Worm (Caenorhabditis elegans): ENCODE data around the gene col-164.
"Not testable (repeated sequence)": the region's sequence is repeated elsewhere in the genome, so short reads cannot be mapped to it uniquely, and the experiment has no call there.

col-164 gene

DNA sequence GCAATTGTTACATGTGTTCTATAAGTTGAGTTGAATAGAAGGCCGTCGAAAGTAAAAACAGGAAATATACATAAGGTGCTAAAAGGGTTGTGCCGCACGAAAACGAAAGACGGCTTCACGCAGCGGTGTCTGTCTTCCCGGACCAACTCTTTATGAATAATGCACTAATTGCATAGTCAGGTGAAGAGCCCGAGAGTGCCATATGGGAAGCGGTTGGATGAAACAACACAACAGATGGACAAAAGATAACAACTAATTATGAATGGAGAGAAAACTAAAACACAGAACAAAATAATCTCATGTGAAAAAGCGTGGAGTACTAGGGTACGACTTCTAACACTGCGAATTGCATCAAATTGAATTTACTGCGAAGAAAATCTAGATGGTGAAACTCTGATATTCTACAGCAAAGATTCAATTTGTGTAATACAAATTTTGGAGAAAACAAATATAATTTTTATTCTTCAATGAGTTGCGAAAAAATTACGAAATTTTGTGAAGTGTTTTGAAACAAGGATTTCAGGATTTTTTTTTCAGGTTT is 44.3 kb upstream of the col-164 start:
- TF ChIP-seq sptf-2 (GFP tag; optimal IDR thresholded peaks at IDR 0.05) (no peak), ceh-27 (GFP tag; optimal IDR thresholded peaks at IDR 0.05) (no peak), sea-2 (GFP tag; IDR thresholded peaks at IDR 0.05) (no peak), unc-62 (GFP tag; optimal IDR thresholded peaks at IDR 0.05) (no peak), athp-1 (tag; optimal IDR thresholded peaks at IDR 0.05) (no peak)

DNA sequence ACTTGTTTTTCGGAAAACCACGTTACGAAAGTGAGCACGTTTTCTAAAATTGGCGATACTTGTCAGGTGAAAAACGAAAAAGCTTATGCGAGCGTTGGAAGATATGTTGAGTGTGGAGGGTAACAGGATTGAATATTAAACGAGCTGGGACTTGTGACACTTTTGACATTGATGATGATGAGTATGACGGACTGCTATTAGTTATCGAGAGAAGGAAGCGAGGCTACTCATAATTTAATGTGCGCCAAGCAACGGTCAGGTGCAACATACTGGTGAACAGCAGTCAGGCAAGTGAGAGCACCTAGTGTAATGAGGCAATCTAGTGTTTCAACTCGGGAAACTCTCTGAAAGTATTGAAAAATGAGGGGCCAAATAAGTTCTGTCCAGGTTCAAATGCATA is 43.1 kb upstream of the col-164 start:
- TF ChIP-seq lir-1 (GFP tag; conservative IDR thresholded peaks at IDR 0.05) (no peak), attf-3 (GFP tag; conservative IDR thresholded peaks at IDR 0.05) (no peak), rpc-1 (optimal IDR thresholded peaks at IDR 0.05) (no peak), rpc-1 (tag; optimal IDR thresholded peaks at IDR 0.05) (no peak)

DNA sequence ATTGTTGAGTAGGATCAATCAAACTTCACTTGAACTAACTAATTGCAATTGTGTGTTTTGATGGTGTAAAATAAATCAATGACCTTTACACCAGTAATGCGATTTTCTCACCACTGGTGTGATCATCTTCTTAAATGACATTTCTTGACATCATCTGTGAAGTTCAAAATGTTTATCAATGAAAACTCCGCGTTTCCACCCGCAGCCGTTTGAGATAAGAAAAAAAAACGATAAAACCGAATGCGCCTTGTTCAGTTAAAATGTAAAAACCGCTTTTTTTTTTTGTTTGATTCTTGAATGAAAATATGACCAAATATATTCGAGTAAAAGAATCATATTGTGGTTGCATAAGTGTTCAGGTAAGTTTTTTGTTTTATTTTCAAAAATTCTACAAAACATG is 41.7 kb upstream of the col-164 start, which contains the start of gene Y102A11A.1:
Gene Y102A11A.1 (plus strand): TSS at position 223 of the 400 bp plus-strand sequence.
- TF ChIP-seq nhr-80 (tag; optimal IDR thresholded peaks at IDR 0.05): peak; percentile 39
- TF ChIP-seq F37B4.10 (GFP tag; IDR thresholded peaks at IDR 0.05): no peak

DNA sequence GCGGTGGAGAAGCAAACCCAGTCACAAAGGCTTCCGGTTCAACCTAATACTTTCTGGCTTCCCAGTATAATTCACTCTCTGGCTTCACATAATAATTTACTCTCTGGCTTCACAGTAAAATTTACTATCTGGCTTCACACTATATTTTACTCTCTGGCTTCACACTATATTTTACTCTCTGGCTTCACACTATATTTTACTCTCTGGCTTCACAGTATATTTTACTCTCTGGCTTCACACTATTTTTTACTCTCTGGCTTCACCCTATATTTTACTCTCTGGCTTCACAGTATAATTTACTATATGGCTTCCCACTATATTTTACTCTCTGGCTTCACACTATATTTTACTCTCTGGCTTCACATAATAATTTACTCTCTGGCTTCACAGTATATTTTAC is 36.4 kb upstream of the col-164 start:
- TF ChIP-seq Y53F4B.3 (GFP tag; IDR thresholded peaks at IDR 0.05): peak; percentile 61; the same call in 1 of the 2 replicates
- peak; percentile 90 for TF ChIP-seq egrh-3 (GFP tag; IDR thresholded peaks at IDR 0.05)

DNA sequence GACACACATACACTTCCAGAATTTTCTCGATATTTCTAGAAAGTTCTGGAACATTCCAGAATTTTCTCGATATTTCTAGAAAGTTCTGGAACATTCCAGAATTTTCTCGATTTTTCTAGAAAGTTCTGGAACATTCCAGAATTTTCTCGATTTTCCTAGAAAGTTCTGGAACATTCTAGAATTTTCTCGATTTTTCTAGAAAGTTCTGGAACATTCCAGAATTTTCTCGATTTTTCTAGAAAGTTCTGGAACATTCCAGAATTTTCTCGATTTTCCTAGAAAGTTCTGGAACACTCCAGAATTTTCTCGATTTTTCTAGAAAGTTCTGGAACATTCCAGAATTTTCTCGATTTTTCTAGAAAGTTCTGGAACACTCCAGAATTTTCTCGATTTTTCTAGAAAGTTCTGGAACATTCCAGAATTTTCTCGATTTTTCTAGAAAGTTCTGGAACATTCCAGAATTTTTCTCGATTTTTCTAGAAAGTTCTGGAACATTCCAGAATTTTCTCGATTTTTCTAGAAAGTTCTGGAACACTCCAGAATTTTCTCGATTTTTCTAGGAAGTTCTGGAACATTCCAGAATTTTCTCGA is 35.3 kb upstream of the col-164 start:
- peak; percentile 83 for TF ChIP-seq aptf-2 (GFP tag; conservative IDR thresholded peaks at IDR 0.05)
- peak; percentile 92 for TF ChIP-seq ztf-6 (GFP tag; IDR thresholded peaks at IDR 0.05)
- peak; percentile 98; the same call in 1 of the 2 replicates for TF ChIP-seq ceh-58 (GFP tag; IDR thresholded peaks at IDR 0.05)
- TF ChIP-seq B0019.2 (GFP tag; conservative IDR thresholded peaks at IDR 0.05): peak; percentile 93
- 0 out of 2 replicates have a peak, but pooled peaks have one; percentile 57 for TF ChIP-seq bed-2 (GFP tag; IDR thresholded peaks at IDR 0.05)
- peak; percentile 100 for TF ChIP-seq dox-1 (GFP tag; IDR thresholded peaks at IDR 0.05)
- peak; percentile 76 for TF ChIP-seq cebp-1 (GFP tag; IDR thresholded peaks at IDR 0.05)
- not testable (repeated sequence) for TF ChIP-seq cebp-1 (tag; optimal IDR thresholded peaks at IDR 0.05)
- peak; percentile 72 for TF ChIP-seq attf-3 (GFP tag; conservative IDR thresholded peaks at IDR 0.05)
- TF ChIP-seq egl-44 (GFP tag; IDR thresholded peaks at IDR 0.05): peak; percentile 97
- peak; percentile 95 for TF ChIP-seq madf-3 (GFP tag; IDR thresholded peaks at IDR 0.05)
- TF ChIP-seq Y79H2A.3 (GFP tag; conservative IDR thresholded peaks at IDR 0.05): peak; percentile 94; the same call in 1 of the 2 replicates
- TF ChIP-seq attf-6 (GFP tag; IDR thresholded peaks at IDR 0.05): peak; percentile 92
- TF ChIP-seq egrh-3 (GFP tag; IDR thresholded peaks at IDR 0.05): peak; percentile 96
- peak; percentile 88 for TF ChIP-seq ztf-28 (GFP tag; IDR thresholded peaks at IDR 0.05)
- TF ChIP-seq let-526 (GFP tag; IDR thresholded peaks at IDR 0.05): peak; percentile 93
- peak; percentile 98 for TF ChIP-seq aptf-3 (GFP tag; IDR thresholded peaks at IDR 0.05)
- TF ChIP-seq ceh-40 (GFP tag; IDR thresholded peaks at IDR 0.05): peak; percentile 96
- peak; percentile 42; the same call in 1 of the 2 replicates for TF ChIP-seq C17E4.6 (GFP tag; IDR thresholded peaks at IDR 0.05)
- TF ChIP-seq D2030.7 (GFP tag; IDR thresholded peaks at IDR 0.05): peak; percentile 98
- peak; percentile 89 for TF ChIP-seq Y67H2A.10 (GFP tag; conservative IDR thresholded peaks at IDR 0.05)
- TF ChIP-seq ekl-4 (GFP tag; IDR thresholded peaks at IDR 0.05): peak; percentile 98
- TF ChIP-seq bed-1 (GFP tag; IDR thresholded peaks at IDR 0.05): peak; percentile 89; the same call in 1 of the 2 replicates
- TF ChIP-seq nhr-120 (GFP tag; IDR thresholded peaks at IDR 0.05): peak; percentile 87; the same call in 1 of the 2 replicates
- peak; percentile 97 for TF ChIP-seq Y53F4B.3 (GFP tag; IDR thresholded peaks at IDR 0.05)
- TF ChIP-seq Y95B8A.8 (GFP tag; IDR thresholded peaks at IDR 0.05): peak; percentile 97
- peak; percentile 100 for TF ChIP-seq hsf-1 (GFP tag; IDR thresholded peaks at IDR 0.05)
- TF ChIP-seq madf-6 (GFP tag; IDR thresholded peaks at IDR 0.05): peak; percentile 91
- peak; percentile 94 for TF ChIP-seq F39B2.1 (GFP tag; IDR thresholded peaks at IDR 0.05)
- peak; percentile 56; the same call in 1 of the 2 replicates for TF ChIP-seq sea-2 (GFP tag; IDR thresholded peaks at IDR 0.05)
- peak; percentile 2; the same call in 1 of the 2 replicates for TF ChIP-seq hmg-20 (GFP tag; IDR thresholded peaks at IDR 0.05)
- peak; percentile 98 for TF ChIP-seq rcor-1 (GFP tag; IDR thresholded peaks at IDR 0.05)

Data from whole organism, young adult.